Fruit fly (Drosophila melanogaster): Measurements from ENCODE around the gene CG14153.

DNA sequence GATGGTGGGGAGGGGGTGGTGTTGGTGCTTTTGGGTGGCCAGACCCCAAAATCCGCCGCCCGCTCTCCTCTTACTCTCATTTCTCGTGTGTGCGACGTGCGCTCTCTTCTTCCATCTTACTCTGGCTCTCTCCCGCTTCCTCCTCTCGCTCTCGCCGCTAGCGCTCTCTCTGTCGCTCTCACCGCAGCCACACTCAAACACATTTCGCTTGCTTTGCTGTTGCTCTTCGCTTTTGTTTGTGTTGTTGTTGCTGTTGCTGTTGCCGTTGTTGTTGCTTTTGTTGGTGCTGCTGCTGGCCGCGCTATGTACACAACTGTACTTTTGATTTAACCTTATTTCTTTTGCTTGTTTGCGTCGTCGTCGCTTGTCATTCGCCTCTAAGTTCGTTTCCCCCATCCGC is 38.5 kb downstream of the CG14153 start:
- TF ChIP-seq CG34367 (tag; optimal IDR thresholded peaks at IDR 0.05) (no peak), CG9948 (tag; optimal IDR thresholded peaks at IDR 0.05) (no peak)

Data from whole organism, pupa.